Fruit fly (Drosophila melanogaster): ENCODE data around the gene PNUTS.

PNUTS gene

DNA sequence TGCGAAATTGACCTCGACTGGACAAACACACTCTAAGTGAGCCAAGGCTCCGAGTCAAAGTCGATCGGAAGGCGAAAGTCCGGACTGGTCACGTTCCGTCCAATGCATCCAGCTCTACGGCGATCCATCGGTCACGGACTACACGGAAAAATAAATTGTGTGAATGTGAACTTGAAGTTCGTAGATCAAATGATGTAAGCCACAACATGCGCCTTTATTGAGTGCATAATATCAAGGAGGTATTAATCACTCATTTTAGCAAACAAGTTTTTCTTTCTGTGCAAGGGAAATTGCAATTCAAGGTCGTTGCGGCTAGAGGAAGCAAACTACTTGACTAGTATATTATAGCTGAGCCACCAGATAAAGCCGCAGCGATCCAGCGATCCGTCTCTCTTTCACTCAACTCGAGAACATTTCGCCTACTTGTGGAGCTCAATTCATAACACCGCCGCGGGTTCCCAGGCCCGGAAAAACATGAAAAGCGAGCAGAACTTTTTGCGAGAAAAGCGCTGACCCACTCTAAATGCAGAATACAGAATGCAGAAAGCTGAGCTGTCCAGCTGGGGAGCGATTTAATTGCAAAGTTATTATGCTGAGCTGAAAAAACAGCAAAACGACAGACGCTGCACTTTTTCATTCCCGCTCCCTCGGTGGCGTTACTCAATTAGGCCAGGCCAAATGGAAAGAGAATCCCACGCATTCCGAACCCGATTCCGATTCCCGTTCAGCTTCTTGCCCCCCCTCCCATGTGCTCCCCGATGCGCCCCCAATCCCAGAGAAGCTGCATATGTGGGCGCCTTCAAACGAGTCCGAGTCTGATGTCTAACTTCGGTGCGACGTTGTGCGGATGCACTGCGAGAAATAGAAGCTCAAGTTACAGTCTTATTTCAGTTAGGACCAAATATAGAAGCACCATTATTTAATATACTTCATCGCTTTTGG, 26.1 kb upstream of the PNUTS start:
- peak; percentile 9 for TF ChIP-seq CG17801 (GFP tag; optimal IDR thresholded peaks at IDR 0.05; ENCODE audit: partially characterized antibody)

dm6 chr2L:845341-846004, 24.8 kb upstream of the PNUTS start:
- TF ChIP-seq CG17801 (GFP tag; optimal IDR thresholded peaks at IDR 0.05; ENCODE audit: partially characterized antibody): no peak

DNA sequence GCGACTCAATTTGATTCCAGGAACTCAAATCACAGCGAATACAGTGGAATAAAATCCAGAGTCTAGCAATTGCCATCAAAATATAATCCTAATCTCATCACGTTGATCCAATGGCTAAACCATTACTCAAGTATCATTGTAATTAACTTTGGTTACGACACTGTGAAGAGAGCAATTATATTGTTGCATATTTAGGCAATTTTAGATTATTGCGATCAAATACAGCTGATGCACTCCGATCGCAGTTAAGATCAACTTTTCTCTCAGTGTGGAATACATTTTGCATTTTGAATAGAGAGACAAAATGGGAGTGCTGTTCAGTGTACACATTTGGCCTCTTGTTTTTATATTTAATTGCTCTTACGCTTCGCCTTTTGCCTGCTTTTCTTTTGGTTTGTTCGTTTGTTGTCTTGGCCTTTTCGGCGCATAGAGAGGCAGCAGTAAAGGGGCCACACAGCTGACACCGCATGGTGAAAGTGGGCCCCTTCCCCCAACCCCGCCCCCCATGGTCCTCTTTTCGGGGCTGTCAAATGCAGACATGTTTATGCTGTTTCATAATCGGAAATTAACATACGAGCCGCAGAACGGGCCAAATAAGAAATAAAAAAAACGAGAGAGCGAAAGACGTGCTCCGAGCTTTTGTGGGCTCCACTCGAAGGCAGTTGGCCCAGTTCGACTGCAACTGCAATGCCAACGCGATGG, 23.9 kb upstream of the PNUTS start:
- TF ChIP-seq CG17801 (GFP tag; optimal IDR thresholded peaks at IDR 0.05; ENCODE audit: partially characterized antibody): peak; percentile 16

DNA sequence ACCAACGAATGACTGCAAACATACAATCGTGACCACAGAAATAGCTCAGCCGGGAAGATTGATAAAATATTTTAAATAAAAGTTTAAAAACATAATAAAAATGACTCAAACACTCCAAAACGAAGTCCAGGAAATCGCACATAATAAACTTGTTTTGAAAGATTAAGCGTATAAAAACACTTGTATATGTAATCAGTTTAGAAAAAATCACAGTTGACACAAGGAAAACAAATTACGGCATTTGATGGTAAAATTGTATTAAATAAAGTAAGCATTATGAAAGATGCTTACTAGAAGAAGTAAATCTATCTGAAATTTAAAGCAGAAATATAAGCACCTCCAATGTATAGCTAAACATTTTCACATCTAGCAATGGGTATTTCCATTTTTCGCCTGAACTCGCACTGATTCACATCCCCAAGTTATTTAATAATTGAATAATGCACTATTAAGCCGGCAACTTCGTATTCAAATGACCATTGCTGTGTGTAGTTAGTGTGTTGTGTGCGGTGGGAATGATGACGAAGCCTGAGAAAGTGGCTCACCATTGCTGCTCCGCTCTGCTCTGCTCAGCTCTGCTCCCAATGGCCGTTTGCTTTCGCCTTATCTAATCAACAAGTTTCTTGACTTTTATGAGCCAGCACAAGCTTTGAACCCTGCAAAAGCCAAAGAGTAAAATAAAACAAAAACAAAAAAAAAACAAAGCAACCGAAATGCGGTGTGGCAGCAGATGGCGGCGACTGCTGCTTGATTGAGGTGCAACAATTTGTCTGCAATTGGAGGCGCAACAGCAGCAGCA, 22.9 kb upstream of the PNUTS start:
- no peak for TF ChIP-seq CG17801 (GFP tag; optimal IDR thresholded peaks at IDR 0.05; ENCODE audit: partially characterized antibody)

DNA sequence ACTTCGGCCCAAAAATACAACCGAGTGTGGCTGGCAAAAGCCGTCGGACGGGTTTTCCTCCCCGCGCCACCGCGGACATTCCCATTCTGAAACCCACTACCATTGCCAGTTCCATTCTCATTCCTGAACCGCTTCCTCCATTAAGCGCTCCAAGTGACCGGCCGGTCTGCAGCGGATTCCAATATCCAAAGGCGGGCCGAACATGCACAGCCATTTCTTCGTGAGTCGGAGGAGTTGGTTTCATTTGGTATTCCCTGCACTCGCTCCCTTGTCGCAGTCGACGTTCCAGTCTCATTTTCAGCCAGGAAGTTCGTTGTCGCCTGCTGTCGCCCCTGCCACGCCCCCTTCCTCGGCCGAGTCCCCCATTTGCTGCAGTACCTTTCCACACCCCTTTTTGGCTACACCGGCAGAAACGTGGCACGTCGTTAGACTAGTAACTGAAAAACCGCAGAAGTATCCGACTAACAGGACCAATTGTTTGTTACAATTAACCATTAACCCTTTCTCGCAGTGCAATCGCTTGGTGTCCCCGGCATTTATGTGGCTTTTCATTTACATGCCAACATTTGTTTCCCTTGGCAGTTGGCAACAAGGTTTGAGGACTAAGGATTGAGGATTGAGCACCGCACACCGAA, 22.2 kb upstream of the PNUTS start:
- TF ChIP-seq CG17801 (GFP tag; optimal IDR thresholded peaks at IDR 0.05; ENCODE audit: partially characterized antibody): no peak

DNA sequence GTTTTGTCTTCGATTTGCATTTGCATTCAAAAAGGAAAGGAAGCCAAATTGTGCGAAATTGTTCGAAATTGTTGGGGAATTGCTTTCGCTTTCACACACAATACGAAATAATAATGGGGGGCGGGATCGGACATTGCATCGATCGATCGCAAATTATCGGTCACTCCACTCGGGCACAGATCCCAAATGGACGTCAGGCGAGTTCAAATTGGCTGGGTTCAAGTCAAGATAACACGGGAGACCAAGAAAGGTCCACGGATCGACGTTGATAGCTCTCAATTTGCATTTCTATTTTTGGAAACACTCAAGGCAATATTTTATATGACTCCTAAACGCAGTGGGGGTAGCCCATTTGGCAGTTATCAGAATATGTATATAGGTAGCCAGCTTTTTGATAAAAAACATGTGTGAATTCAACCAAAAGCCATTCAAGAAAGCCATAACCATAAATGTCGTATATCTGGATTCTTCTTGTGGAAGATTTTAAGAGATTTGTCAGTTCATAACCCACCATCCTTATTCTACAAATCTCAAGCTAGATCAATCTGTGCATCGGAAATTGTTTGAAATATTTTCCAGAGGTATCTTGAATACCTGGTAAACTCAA, 21.0 kb upstream of the PNUTS start:
- no peak for TF ChIP-seq CG17801 (GFP tag; optimal IDR thresholded peaks at IDR 0.05; ENCODE audit: partially characterized antibody)

DNA sequence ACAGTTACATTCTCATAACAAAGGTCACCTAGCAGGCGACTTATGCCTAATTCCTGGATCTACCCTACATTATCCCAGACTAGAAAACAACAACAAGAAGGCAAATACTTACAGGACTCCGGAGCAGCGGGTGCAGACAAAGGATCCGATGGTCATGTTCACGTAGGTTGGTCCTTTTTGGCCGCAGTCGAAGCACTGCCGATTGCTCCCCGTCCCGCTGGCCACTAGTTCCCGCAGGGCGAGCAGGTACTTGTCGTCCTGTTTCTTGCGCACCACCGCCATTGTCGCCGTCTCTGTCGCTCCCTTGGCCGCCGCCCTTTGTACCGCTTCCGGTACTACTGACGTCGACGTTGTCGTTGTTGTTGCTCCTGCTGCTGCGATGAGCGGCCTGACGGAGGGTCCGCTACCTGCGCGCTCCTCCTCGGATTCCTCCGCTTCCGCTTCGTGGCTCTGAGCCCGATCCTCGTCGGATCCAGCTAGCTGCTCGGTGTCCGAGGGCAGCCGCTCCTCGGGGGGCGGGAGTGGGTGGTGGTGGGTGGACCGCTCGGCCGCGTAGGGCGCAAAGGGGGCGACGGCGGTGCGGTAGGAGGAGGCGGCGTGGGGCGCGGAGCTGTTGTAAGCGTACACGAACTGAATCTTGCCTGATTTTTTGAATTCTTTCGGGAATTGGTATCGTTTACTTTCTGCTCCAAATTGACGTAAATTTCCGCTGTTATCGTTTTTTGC, 20.3 kb upstream of the PNUTS start:
- no peak for TF ChIP-seq CG17801 (GFP tag; optimal IDR thresholded peaks at IDR 0.05; ENCODE audit: partially characterized antibody)

DNA sequence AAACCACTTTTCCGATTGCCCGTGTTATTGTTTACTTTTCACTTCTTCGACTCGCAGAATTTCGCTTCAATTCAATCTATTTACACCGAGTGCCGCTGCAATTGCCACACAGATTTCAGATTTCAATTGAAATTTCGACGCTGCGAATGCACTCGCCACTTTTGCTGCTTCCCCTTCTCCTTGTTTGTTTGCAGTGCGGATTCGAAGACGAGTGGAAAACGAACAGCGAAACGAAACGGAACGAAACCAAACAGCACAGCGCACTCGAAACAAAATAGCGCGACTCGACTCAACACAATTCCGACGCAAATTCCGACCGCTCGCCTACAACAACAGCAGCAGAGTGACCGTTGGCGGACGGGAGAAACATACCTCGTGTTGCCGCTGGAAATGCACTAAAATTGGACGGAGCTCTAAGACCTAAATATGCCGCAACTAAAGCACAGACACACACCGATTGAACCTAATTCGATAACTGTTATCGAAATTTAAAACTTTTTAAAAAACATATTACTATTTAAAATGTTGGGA, 19.5 kb upstream of the PNUTS start, which contains the start of gene drongo:
TSS of gene drongo (minus strand) at position 345 of the 531 bp plus-strand sequence.
- TF ChIP-seq CG17801 (GFP tag; optimal IDR thresholded peaks at IDR 0.05; ENCODE audit: partially characterized antibody): peak; percentile 25

- TF ChIP-seq CG17801 (GFP tag; optimal IDR thresholded peaks at IDR 0.05; ENCODE audit: partially characterized antibody): peak; percentile 64
Measured at dm6 chr2L:852647-853111, 17.6 kb upstream of the PNUTS start, which contains the start of the genes CG4291 and kraken. TSS of gene CG4291 (minus strand) at chr2L:852730. TSS of gene kraken (plus strand) at chr2L:852768.

- TF ChIP-seq CG17801 (GFP tag; optimal IDR thresholded peaks at IDR 0.05; ENCODE audit: partially characterized antibody): no peak
Measured at dm6 chr2L:855052-855547, 15.2 kb upstream of the PNUTS start, which contains the start of gene CG13949. TSS of gene CG13949 (plus strand) at chr2L:855337.

dm6 chr2L:856001-856400, 14.3 kb upstream of the PNUTS start:
- no peak for TF ChIP-seq CG17801 (GFP tag; optimal IDR thresholded peaks at IDR 0.05; ENCODE audit: partially characterized antibody)

DNA sequence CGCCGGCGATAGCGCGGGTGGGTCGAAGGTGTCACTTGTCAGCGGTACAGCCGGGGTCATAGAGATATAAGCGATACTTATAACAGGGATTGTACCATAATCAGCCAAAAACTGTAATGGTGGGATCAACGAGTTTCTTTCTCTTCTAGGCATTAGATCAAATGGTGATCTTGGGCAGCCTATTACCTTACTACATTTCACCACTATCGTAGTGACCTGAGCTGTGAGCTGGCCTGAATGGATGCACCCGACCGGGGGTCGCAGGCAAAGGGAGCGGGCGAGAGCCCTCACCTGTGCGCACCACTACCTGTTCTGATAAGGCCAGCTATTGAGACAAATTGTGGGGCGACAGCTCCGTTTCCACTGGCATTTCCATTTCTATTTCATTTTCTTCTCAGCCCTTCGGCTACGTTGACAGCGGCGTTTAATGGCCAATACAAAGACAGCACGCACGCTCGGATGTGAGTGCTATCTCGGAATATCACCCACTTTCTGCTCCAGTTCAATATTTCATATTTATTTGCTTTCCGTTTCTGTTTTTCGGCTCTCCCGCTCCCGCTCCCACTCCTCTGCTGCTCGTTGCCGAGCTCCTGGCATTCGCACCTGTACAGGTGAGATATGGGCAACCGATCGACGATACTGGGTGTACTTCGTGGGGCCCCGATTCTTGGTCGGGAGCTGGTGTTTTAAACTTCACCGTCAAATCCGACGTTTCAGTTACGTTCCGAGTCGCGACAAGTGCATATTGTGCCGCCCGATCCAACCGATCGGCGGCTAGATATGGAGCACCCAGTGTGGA, 13.4 kb upstream of the PNUTS start:
- TF ChIP-seq CG17801 (GFP tag; optimal IDR thresholded peaks at IDR 0.05; ENCODE audit: partially characterized antibody): no peak
